Worm (Caenorhabditis elegans) whole organism, mixed stage, embryonic: ENCODE data around the gene sptl-1.

Experiments
- M03D4.4 ChIP-seq: sonication (generic microtip); optimal IDR thresholded peaks from 2 replicates; lab custom pipeline; 2017; ENCODE audit warnings: mild to moderate bottlenecking, missing genetic modification characterization, missing compliant biosample characterization
- bed-3 ChIP-seq: fragments of 200-800 bp; sonication (Bioruptor generic); optimal IDR thresholded peaks from 3 replicates; lab custom pipeline; 2018; ENCODE audit warnings: mild to moderate bottlenecking, missing genetic modification characterization, moderate library complexity, missing compliant biosample characterization
- blmp-1 ChIP-seq: fragments of 150-350 bp; optimal IDR thresholded peaks from 2 replicates; lab custom pipeline; 2014; ENCODE audit warnings: missing biosample characterization, missing genetic modification characterization
- ceh-39 ChIP-seq: fragments of 150-350 bp; optimal IDR thresholded peaks from 2 replicates; lab custom pipeline; 2014; ENCODE audit warnings: missing biosample characterization, missing genetic modification characterization
- ceh-43 ChIP-seq: fragments of 200-800 bp; sonication (Bioruptor generic); optimal IDR thresholded peaks from 2 replicates; lab custom pipeline; 2018; ENCODE audit warnings: mild to moderate bottlenecking, missing genetic modification characterization, moderate library complexity, missing compliant biosample characterization
- ces-1 ChIP-seq: fragments of 150-350 bp; optimal IDR thresholded peaks from 2 replicates; lab custom pipeline; 2014; ENCODE audit warnings: missing biosample characterization, missing genetic modification reagents, missing genetic modification characterization
- cnd-1 ChIP-seq: fragments of 200-800 bp; sonication (Bioruptor generic); optimal IDR thresholded peaks from 2 replicates; lab custom pipeline; 2018; ENCODE audit warnings: mild to moderate bottlenecking, missing genetic modification characterization, missing compliant biosample characterization
- drap-1 ChIP-seq: fragments of 200-800 bp; sonication (Bioruptor generic); optimal IDR thresholded peaks from 3 replicates; lab custom pipeline; 2018; ENCODE audit warnings: mild to moderate bottlenecking, missing genetic modification characterization, missing compliant biosample characterization
- elt-3 ChIP-seq: fragments of 150-350 bp; optimal IDR thresholded peaks from 2 replicates; lab custom pipeline; 2014; ENCODE audit warnings: missing biosample characterization, missing genetic modification characterization
- flh-1 ChIP-seq: fragments of 200-800 bp; sonication (Bioruptor generic); optimal IDR thresholded peaks from 2 replicates; lab custom pipeline; 2018; ENCODE audit warnings: mild to moderate bottlenecking, missing genetic modification characterization, moderate library complexity, missing compliant biosample characterization
- ham-2 ChIP-seq: fragments of 200-800 bp; sonication (Bioruptor generic); optimal IDR thresholded peaks from 2 replicates; lab custom pipeline; 2018; ENCODE audit warnings: mild to moderate bottlenecking, missing genetic modification characterization, missing compliant biosample characterization
- hlh-1 ChIP-seq: fragments of 150-350 bp; optimal IDR thresholded peaks from 2 replicates; lab custom pipeline; 2014; ENCODE audit warnings: missing biosample characterization, missing genetic modification reagents, missing genetic modification characterization
- lin-13 ChIP-seq: fragments of 150-350 bp; optimal IDR thresholded peaks from 2 replicates; lab custom pipeline; 2014; ENCODE audit warnings: missing biosample characterization, missing genetic modification characterization
- lsy-2 ChIP-seq: fragments of 150-350 bp; optimal IDR thresholded peaks from 2 replicates; lab custom pipeline; 2014; ENCODE audit warnings: missing biosample characterization, missing genetic modification characterization
- mab-5 ChIP-seq: fragments of 150-350 bp; optimal IDR thresholded peaks from 2 replicates; lab custom pipeline; 2014; ENCODE audit warnings: missing biosample characterization, missing genetic modification characterization
- mep-1 ChIP-seq: fragments of 150-350 bp; optimal IDR thresholded peaks from 2 replicates; lab custom pipeline; 2017; ENCODE audit warnings: missing biosample characterization, missing genetic modification reagents, missing genetic modification characterization, inconsistent platforms
- mls-2 ChIP-seq: sonication (generic microtip); optimal IDR thresholded peaks from 2 replicates; lab custom pipeline; 2016; ENCODE audit warnings: mild to moderate bottlenecking, missing genetic modification characterization, moderate library complexity, missing compliant biosample characterization
- nhr-12 ChIP-seq: fragments of 150-350 bp; optimal IDR thresholded peaks from 2 replicates; lab custom pipeline; 2014; ENCODE audit warnings: missing biosample characterization, missing genetic modification characterization
- nhr-237 ChIP-seq: fragments of 150-350 bp; optimal IDR thresholded peaks from 2 replicates; lab custom pipeline; 2014; ENCODE audit warnings: missing biosample characterization, missing genetic modification characterization
- nhr-28 ChIP-seq: fragments of 150-350 bp; optimal IDR thresholded peaks from 2 replicates; lab custom pipeline; 2014; ENCODE audit warnings: missing biosample characterization, missing genetic modification characterization
- nhr-76 ChIP-seq: sonication (generic microtip); optimal IDR thresholded peaks from 2 replicates; lab custom pipeline; 2017; ENCODE audit warnings: missing biosample characterization, missing genetic modification characterization
- pha-4 ChIP-seq: fragments of 150-350 bp; optimal IDR thresholded peaks from 2 replicates; lab custom pipeline; 2018; ENCODE audit warnings: missing biosample characterization, missing genetic modification reagents, missing genetic modification characterization
- sem-2 ChIP-seq: fragments of 200-800 bp; sonication (Bioruptor generic); optimal IDR thresholded peaks from 2 replicates; lab custom pipeline; 2018; ENCODE audit warnings: mild to moderate bottlenecking, missing genetic modification characterization, missing compliant biosample characterization
- snpc-4 ChIP-seq: fragments of 150-350 bp; optimal IDR thresholded peaks from 2 replicates; lab custom pipeline; 2014; ENCODE audit warnings: missing biosample characterization, missing genetic modification characterization
- sptf-1 ChIP-seq: sonication (generic microtip); optimal IDR thresholded peaks from 2 replicates; lab custom pipeline; 2017; ENCODE audit warnings: mild to moderate bottlenecking, missing genetic modification characterization, moderate library complexity, missing compliant biosample characterization
- tbx-8 ChIP-seq: fragments of 200-800 bp; sonication (Bioruptor generic); optimal IDR thresholded peaks from 2 replicates; lab custom pipeline; 2018; ENCODE audit warnings: mild to moderate bottlenecking, missing genetic modification characterization, moderate library complexity, missing compliant biosample characterization
- unc-120 ChIP-seq: sonication (generic microtip); optimal IDR thresholded peaks from 2 replicates; lab custom pipeline; 2017; ENCODE audit warnings: missing genetic modification characterization, missing compliant biosample characterization; ENCODE audit not compliant: poor library complexity, severe bottlenecking
- unc-62 ChIP-seq: fragments of 150-350 bp; optimal IDR thresholded peaks from 2 replicates; lab custom pipeline; 2014; ENCODE audit warnings: missing biosample characterization, missing genetic modification reagents, missing genetic modification characterization
- zip-8 ChIP-seq: fragments of 150-350 bp; optimal IDR thresholded peaks from 2 replicates; lab custom pipeline; 2014; ENCODE audit warnings: missing biosample characterization, missing genetic modification characterization
- ztf-11 ChIP-seq: fragments of 150-350 bp; optimal IDR thresholded peaks from 2 replicates; lab custom pipeline; 2014; ENCODE audit warnings: missing biosample characterization, missing genetic modification characterization

Gene sptl-1

DNA sequence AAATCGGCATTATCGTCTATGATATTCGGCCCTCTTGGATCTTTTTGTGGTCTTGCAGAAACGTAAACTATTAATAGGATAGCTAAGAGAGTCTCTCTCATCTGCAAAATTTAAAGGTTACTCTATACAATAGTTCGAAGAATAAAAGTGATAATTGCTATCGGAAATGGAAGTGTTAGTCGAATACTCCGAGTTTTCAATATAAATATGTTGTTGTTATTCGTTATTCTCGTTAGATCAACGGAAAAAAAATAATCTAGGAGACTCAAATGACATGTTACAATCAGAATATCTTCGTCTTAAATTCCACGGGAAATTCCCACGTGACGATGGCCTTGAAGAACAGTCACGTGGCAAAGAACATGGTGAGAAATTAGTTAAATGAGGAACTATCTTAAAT, 3.8 kb downstream of the sptl-1 start, which contains the start of gene tre-5:
tre-5 (minus strand) TSS at position 101 of the 400 bp plus-strand sequence.
- no peak for TF ChIP-seq ztf-11 (tag; lab: Kevin White, UChicago)
- no peak for TF ChIP-seq elt-3
- no peak for TF ChIP-seq nhr-28 (tag; lab: Kevin White, UChicago)
- no peak for TF ChIP-seq sem-2 (GFP tag; lab: Kevin White, UChicago)
- no peak for TF ChIP-seq drap-1 (GFP tag; lab: Kevin White, UChicago)
- no peak for TF ChIP-seq tbx-8 (GFP tag; lab: Kevin White, UChicago)
- TF ChIP-seq hlh-1 (tag; lab: Kevin White, UChicago), result no peak
- no peak for TF ChIP-seq flh-1
- no peak for TF ChIP-seq mab-5 (tag; lab: Kevin White, UChicago)
- TF ChIP-seq lin-13 (tag; lab: Kevin White, UChicago), result no peak

DNA sequence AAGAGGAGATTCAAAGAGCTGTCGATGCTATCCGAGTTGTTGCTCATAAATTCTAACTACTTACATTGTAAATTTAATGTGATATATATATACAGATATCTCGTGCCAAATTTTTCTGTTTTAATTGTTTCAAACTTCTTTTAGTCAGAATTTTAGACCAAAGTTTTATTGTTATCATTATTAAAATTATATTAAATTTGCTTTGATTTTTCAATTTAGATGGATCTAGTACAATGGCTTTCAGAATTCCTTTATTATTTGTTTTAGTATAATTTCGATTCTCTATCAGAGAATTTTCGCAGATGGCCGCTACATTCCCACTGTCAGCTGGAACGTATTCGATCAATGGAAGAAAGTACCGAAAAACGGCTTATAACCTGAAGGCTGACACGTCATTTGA, 5.9 kb downstream of the sptl-1 start, which contains the start of gene ascc-1:
ascc-1 (plus strand) TSS at position 301 of the 400 bp plus-strand sequence.
- TF ChIP-seq snpc-4 (tag; lab: Kevin White, UChicago) (no peak), nhr-12 (tag; lab: Kevin White, UChicago) (no peak), ces-1 (GFP tag; lab: Kevin White, UChicago) (no peak), pha-4 (no peak), ceh-43 (no peak), mab-5 (tag; lab: Kevin White, UChicago) (no peak), nhr-28 (tag; lab: Kevin White, UChicago) (no peak), M03D4.4 (tag; lab: Kevin White, UChicago) (no peak), blmp-1 (tag; lab: Kevin White, UChicago) (no peak), lsy-2 (no peak), hlh-1 (tag; lab: Kevin White, UChicago) (no peak), tbx-8 (GFP tag; lab: Kevin White, UChicago) (no peak), flh-1 (no peak), elt-3 (no peak), mls-2 (no peak), ceh-39 (no peak), nhr-237 (tag; lab: Kevin White, UChicago) (no peak), ham-2 (GFP tag; lab: Kevin White, UChicago) (no peak)
- TF ChIP-seq, all 35 proteins: peak for 0

DNA sequence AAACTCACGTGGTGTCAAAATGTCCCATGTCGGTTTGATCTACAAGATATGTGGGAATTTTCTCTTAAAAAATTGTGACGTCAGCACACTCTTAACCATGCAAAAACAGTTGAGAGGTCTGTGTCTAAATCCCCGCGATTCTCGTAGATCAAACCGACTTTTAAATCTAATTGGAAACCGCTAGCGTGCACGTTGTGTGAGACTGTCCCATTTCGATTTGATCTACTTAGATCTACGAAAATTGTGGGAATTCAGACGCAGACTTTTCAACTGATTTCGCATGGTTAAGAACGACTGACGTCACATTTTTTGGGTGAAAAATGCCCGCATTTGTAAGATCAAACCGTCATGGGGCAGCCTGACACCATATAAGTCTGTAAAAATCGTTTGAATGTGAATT, 6.4 kb downstream of the sptl-1 start:
- no peak for TF ChIP-seq M03D4.4 (tag; lab: Kevin White, UChicago)
- TF ChIP-seq mep-1 (tag; lab: Kevin White, UChicago), result no peak
- no peak for TF ChIP-seq ztf-11 (tag; lab: Kevin White, UChicago)
- TF ChIP-seq unc-120 (tag; lab: Kevin White, UChicago), result no peak
- no peak for TF ChIP-seq pha-4
- TF ChIP-seq cnd-1 (tag; lab: Kevin White, UChicago), result no peak
- no peak for TF ChIP-seq hlh-1 (tag; lab: Kevin White, UChicago)
- no peak for TF ChIP-seq unc-62 (GFP tag; lab: Kevin White, UChicago)
- no peak for TF ChIP-seq zip-8 (tag; lab: Kevin White, UChicago)
- no peak for TF ChIP-seq sem-2 (GFP tag; lab: Kevin White, UChicago)
- TF ChIP-seq nhr-12 (tag; lab: Kevin White, UChicago), result no peak
- TF ChIP-seq tbx-8 (GFP tag; lab: Kevin White, UChicago), result no peak
- TF ChIP-seq nhr-237 (tag; lab: Kevin White, UChicago), result no peak
- no peak for TF ChIP-seq mab-5 (tag; lab: Kevin White, UChicago)
- no peak for TF ChIP-seq bed-3 (GFP tag; lab: Kevin White, UChicago)
- TF ChIP-seq sptf-1, result no peak
- no peak for TF ChIP-seq ceh-43
- TF ChIP-seq, all 35 proteins: peak for 0

DNA sequence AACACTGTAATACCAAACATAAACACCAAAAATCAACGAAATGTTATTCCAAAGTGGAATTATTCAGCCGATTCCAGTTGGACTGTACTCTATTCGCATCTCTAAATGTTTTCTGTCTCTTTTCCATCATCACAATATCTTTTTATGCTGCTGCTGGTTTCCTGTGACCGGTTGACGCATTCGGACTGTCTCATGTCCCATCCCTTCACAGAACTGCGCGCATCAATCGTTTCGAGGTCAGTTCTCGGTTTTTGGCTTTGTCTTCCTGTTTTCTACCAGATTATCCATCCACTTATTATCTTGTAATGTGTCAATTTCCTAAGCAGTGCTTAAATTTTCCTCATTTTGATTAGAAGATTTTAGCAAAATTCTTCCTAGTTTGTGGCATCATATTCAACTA, 8.6 kb downstream of the sptl-1 start:
- TF ChIP-seq mep-1 (tag; lab: Kevin White, UChicago), result no peak
- TF ChIP-seq M03D4.4 (tag; lab: Kevin White, UChicago), result no peak
- no peak for TF ChIP-seq flh-1
- no peak for TF ChIP-seq unc-62 (GFP tag; lab: Kevin White, UChicago)
- no peak for TF ChIP-seq pha-4
- TF ChIP-seq ces-1 (GFP tag; lab: Kevin White, UChicago), result no peak
- TF ChIP-seq nhr-12 (tag; lab: Kevin White, UChicago), result no peak
- no peak for TF ChIP-seq mab-5 (tag; lab: Kevin White, UChicago)
- TF ChIP-seq ztf-11 (tag; lab: Kevin White, UChicago), result no peak
- no peak for TF ChIP-seq elt-3
- TF ChIP-seq ceh-39, result no peak
- no peak for TF ChIP-seq nhr-237 (tag; lab: Kevin White, UChicago)
- TF ChIP-seq bed-3 (GFP tag; lab: Kevin White, UChicago), result no peak
- no peak for TF ChIP-seq snpc-4 (tag; lab: Kevin White, UChicago)
- TF ChIP-seq nhr-76, result no peak
- no peak for TF ChIP-seq drap-1 (GFP tag; lab: Kevin White, UChicago)
- no peak for TF ChIP-seq nhr-28 (tag; lab: Kevin White, UChicago)
- TF ChIP-seq lsy-2, result no peak
- no peak for TF ChIP-seq mls-2
- TF ChIP-seq, all 35 proteins: peak for 0
